Worm (Caenorhabditis elegans): ENCODE data around the gene C25D7.15.

Gene C25D7.15

DNA sequence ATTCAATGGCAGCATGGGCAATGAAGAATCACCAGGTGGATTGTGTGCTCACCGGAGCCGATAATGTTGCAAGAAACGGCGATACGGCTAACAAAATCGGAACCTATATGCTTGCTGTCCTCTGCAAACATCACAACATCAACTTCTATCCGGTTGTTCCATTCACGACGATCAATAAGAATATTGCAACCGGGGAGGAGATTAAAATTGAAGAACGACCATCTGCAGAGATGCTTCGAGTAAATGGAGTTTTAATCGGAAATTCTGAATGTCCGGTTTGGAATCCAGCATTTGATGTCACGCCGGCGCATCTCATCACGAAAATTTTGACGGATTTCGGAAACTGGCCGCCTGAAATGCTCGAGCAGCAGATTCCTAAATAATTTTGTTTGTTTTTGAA is 24.1 kb downstream of the C25D7.15 start:
- TF ChIP-seq ztf-11 (tag; optimal IDR thresholded peaks at IDR 0.05) (no peak), unc-62 (GFP tag; optimal IDR thresholded peaks at IDR 0.05) (no peak), elt-2 (tag; optimal IDR thresholded peaks at IDR 0.05) (peak; percentile 15), ama-1 (optimal IDR thresholded peaks at IDR 0.05) (peak; percentile 84)

DNA sequence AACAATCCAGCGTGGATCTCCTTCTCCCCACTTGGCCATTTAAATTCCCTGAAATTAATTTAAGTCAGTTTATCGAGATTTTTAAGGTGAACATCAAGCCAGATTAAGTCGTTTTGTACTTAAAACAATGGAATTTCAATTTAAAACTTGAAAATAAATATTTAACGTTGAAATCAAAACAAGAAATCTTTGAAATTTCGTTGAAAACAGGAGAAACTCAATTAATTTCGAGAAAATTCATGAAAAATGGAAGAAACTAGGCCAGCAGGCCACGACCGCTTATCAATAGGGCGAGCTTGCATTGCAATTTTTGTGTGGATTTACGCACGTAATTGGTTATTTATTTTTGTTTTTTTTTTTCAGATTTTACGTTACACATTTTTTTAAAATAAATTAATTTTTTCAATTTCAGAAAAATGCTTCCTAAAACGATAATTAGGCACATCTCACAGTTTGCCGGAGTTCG is 25.8 kb downstream of the C25D7.15 start, which contains the start of the genes ahsa-1 and C01G10.7:
TSS of gene ahsa-1 (minus strand) at position 51 of the 466 bp plus-strand sequence.
TSS of gene C01G10.7 (plus strand) at position 413 of the 466 bp plus-strand sequence.
- TF ChIP-seq fkh-2 (tag; optimal IDR thresholded peaks at IDR 0.05) (no peak), pha-4 (tag; optimal IDR thresholded peaks at IDR 0.05) (peak; percentile 95), snpc-4 (tag; optimal IDR thresholded peaks at IDR 0.05) (peak; percentile 87), elt-1 (tag; optimal IDR thresholded peaks at IDR 0.05) (no peak), lsy-12 (tag; optimal IDR thresholded peaks at IDR 0.05) (peak; percentile 85), nhr-43 (tag; optimal IDR thresholded peaks at IDR 0.05; ENCODE audit: poor library complexity, severe bottlenecking) (peak; percentile 95), jun-1 (tag; optimal IDR thresholded peaks at IDR 0.05) (peak; percentile 58), elt-2 (tag; optimal IDR thresholded peaks at IDR 0.05) (peak; percentile 61), R02D3.7 (tag; optimal IDR thresholded peaks at IDR 0.05) (peak; percentile 98), lin-39 (tag; optimal IDR thresholded peaks at IDR 0.05) (peak; percentile 75), egl-27 (tag; optimal IDR thresholded peaks at IDR 0.05) (peak; percentile 13), tbx-2 (tag; optimal IDR thresholded peaks at IDR 0.05) (peak; percentile 37), lin-15B (tag; optimal IDR thresholded peaks at IDR 0.05) (peak; percentile 99), unc-39 (tag; optimal IDR thresholded peaks at IDR 0.05) (no peak), elt-3 (tag; optimal IDR thresholded peaks at IDR 0.05) (no peak), mml-1 (tag; optimal IDR thresholded peaks at IDR 0.05) (no peak), ceh-82 (tag; optimal IDR thresholded peaks at IDR 0.05) (peak; percentile 68), daf-12 (tag; optimal IDR thresholded peaks at IDR 0.05) (no peak), ztf-11 (tag; optimal IDR thresholded peaks at IDR 0.05) (no peak), skn-1 (tag; optimal IDR thresholded peaks at IDR 0.05) (peak; percentile 15), sea-2 (GFP tag; optimal IDR thresholded peaks at IDR 0.05) (no peak), ceh-28 (tag; optimal IDR thresholded peaks at IDR 0.05) (peak; percentile 77), fos-1 (tag; optimal IDR thresholded peaks at IDR 0.05) (no peak), nhr-23 (tag; optimal IDR thresholded peaks at IDR 0.05) (no peak), nhr-237 (tag; optimal IDR thresholded peaks at IDR 0.05) (no peak), mdl-1 (tag; optimal IDR thresholded peaks at IDR 0.05) (no peak), nhr-25 (tag; optimal IDR thresholded peaks at IDR 0.05) (peak; percentile 86), nhr-12 (tag; optimal IDR thresholded peaks at IDR 0.05) (no peak), ceh-16 (tag; optimal IDR thresholded peaks at IDR 0.05) (no peak), egl-5 (tag; optimal IDR thresholded peaks at IDR 0.05) (peak; percentile 87), nfya-1 (tag; optimal IDR thresholded peaks at IDR 0.05; ENCODE audit: insufficient read depth) (peak; percentile 89), nhr-11 (tag; optimal IDR thresholded peaks at IDR 0.05) (peak; percentile 11), eor-1 (tag; optimal IDR thresholded peaks at IDR 0.05) (peak in 1 of 2 experiments; percentile 45), nhr-67 (tag; optimal IDR thresholded peaks at IDR 0.05) (no peak), nhr-77 (tag; optimal IDR thresholded peaks at IDR 0.05) (peak; percentile 37), unc-62 (GFP tag; optimal IDR thresholded peaks at IDR 0.05) (no peak), ZK546.5 (tag; optimal IDR thresholded peaks at IDR 0.05) (no peak), nhr-76 (tag; optimal IDR thresholded peaks at IDR 0.05) (peak; percentile 0), ama-1 (optimal IDR thresholded peaks at IDR 0.05) (no peak), aly-2 (tag; optimal IDR thresholded peaks at IDR 0.05) (no peak), nhr-28 (tag; optimal IDR thresholded peaks at IDR 0.05) (no peak), hmg-11 (tag; optimal IDR thresholded peaks at IDR 0.05) (peak; percentile 83), pqm-1 (tag; optimal IDR thresholded peaks at IDR 0.05) (peak; percentile 82), zag-1 (tag; optimal IDR thresholded peaks at IDR 0.05) (no peak), ztf-4 (tag; optimal IDR thresholded peaks at IDR 0.05) (no peak), fkh-10 (GFP tag; optimal IDR thresholded peaks at IDR 0.05) (peak; percentile 92), ceh-9 (tag; optimal IDR thresholded peaks at IDR 0.05) (no peak)

Measured in whole organism, L3 larva.